Worm (Caenorhabditis elegans) whole organism, L4 larva: ENCODE measurements around the gene F44B9.2.

Source experiments
- D1046.2 ChIP-seq: fragments of 200-800 bp; sonication (Bioruptor generic); IDR thresholded peaks from 2 replicates; pipeline ENCODE4 v1.3.6; 2022; ENCODE audit warnings: missing genetic modification characterization, missing compliant biosample characterization
- F26F4.8 ChIP-seq: fragments of 200-800 bp; sonication (Bioruptor generic); conservative IDR thresholded peaks from 2 replicates; pipeline ENCODE4 v1.3.6; 2022; ENCODE audit warnings: missing genetic modification characterization, missing compliant biosample characterization
- F44E2.7 ChIP-seq: fragments of 200-800 bp; sonication (Bioruptor generic); IDR thresholded peaks from 2 replicates; pipeline ENCODE4 v2.1.2; 2022; ENCODE audit warnings: missing genetic modification characterization, missing compliant biosample characterization
- R02D3.7 ChIP-seq: fragments of 150-350 bp; sonication (generic microtip); optimal IDR thresholded peaks from 3 replicates; lab custom pipeline; 2014; ENCODE audit warnings: missing biosample characterization, missing genetic modification characterization
- T20F7.1 ChIP-seq: fragments of 200-800 bp; sonication (Bioruptor generic); optimal IDR thresholded peaks from 2 replicates; lab custom pipeline; 2018; ENCODE audit warnings: mild to moderate bottlenecking, missing genetic modification characterization, missing compliant biosample characterization
- Y105C5A.15 ChIP-seq: fragments of 200-800 bp; sonication (Bioruptor generic); IDR thresholded peaks from 2 replicates; pipeline ENCODE4 v1.3.6; 2022; ENCODE audit warnings: missing genetic modification characterization, missing compliant biosample characterization
- Y48G9A.11 ChIP-seq: fragments of 200-800 bp; sonication (Bioruptor generic); IDR thresholded peaks from 2 replicates; pipeline ENCODE4 v1.3.6; 2022; ENCODE audit warnings: missing genetic modification reagents, missing genetic modification characterization, missing compliant biosample characterization
- ZK546.5 ChIP-seq, 2 experiments: sonication (generic microtip); optimal IDR thresholded peaks; 2 replicates each; lab custom pipeline; 2017; ENCODE audit warnings: missing biosample characterization in 2 of 2, missing genetic modification characterization in 2 of 2
- aha-1 ChIP-seq: fragments of 150-350 bp; peaks from one replicate; lab custom pipeline; 2014; ENCODE audit warnings: missing biosample characterization, missing genetic modification characterization
- ceh-62 ChIP-seq: sonication (generic microtip); optimal IDR thresholded peaks from 2 replicates; lab custom pipeline; 2017; ENCODE audit warnings: missing biosample characterization, missing genetic modification characterization
- ceh-82 ChIP-seq: sonication (generic microtip); optimal IDR thresholded peaks from 2 replicates; lab custom pipeline; 2017; ENCODE audit warnings: missing biosample characterization, missing genetic modification characterization
- cey-2 ChIP-seq: sonication (generic microtip); optimal IDR thresholded peaks from 3 replicates; lab custom pipeline; 2017; ENCODE audit warnings: missing genetic modification characterization, mild to moderate bottlenecking, missing compliant biosample characterization, antibody characterized with exemption, borderline replicate concordance; ENCODE audit not compliant: insufficient read depth
- daf-12 ChIP-seq: fragments of 150-350 bp; optimal IDR thresholded peaks from 2 replicates; lab custom pipeline; 2014; ENCODE audit warnings: missing biosample characterization, missing genetic modification reagents, missing genetic modification characterization
- daf-16 ChIP-seq, 3 experiments: sonication (generic microtip); optimal IDR thresholded peaks; 2 replicates each; lab custom pipeline; 2016 to 2017; ENCODE audit warnings: missing genetic modification characterization in 3 of 3, missing genetic modification reagents in 3 of 3, mild to moderate bottlenecking in 2 of 3, missing compliant biosample characterization in 2 of 3, missing biosample characterization in 1 of 3, moderate library complexity in 1 of 3
- daf-8 ChIP-seq: fragments of 200-800 bp; sonication (Bioruptor generic); IDR thresholded peaks from 2 replicates; pipeline ENCODE4 v1.3.6; 2022; ENCODE audit warnings: missing genetic modification characterization, missing compliant biosample characterization
- dve-1 ChIP-seq: sonication (generic microtip); optimal IDR thresholded peaks from 2 replicates; lab custom pipeline; 2017; ENCODE audit warnings: antibody characterized with exemption, mild to moderate bottlenecking, missing genetic modification characterization, missing compliant biosample characterization; ENCODE audit not compliant: insufficient read depth
- fkh-10 ChIP-seq: fragments of 150-350 bp; optimal IDR thresholded peaks from 2 replicates; lab custom pipeline; 2014; ENCODE audit warnings: missing biosample characterization, missing genetic modification reagents, missing genetic modification characterization
- fos-1 ChIP-seq: fragments of 150-350 bp; optimal IDR thresholded peaks from 2 replicates; lab custom pipeline; 2014; ENCODE audit warnings: missing biosample characterization, missing genetic modification characterization
- hif-1 ChIP-seq, 2 experiments: sonication (generic microtip); optimal IDR thresholded peaks; 2 replicates each; lab custom pipeline; 2016 to 2017; ENCODE audit warnings: missing compliant biosample characterization in 2 of 2, missing genetic modification characterization in 2 of 2, missing genetic modification reagents in 2 of 2, missing genotype in 2 of 2, mild to moderate bottlenecking in 1 of 2
- hlh-30 ChIP-seq: sonication (generic microtip); optimal IDR thresholded peaks from 2 replicates; lab custom pipeline; 2017; ENCODE audit warnings: antibody characterized with exemption, mild to moderate bottlenecking, missing genetic modification characterization, missing compliant biosample characterization; ENCODE audit not compliant: insufficient read depth
- hmg-1.1 ChIP-seq: fragments of 200-800 bp; sonication (Bioruptor generic); IDR thresholded peaks from 2 replicates; pipeline ENCODE4 v1.3.6; 2022; ENCODE audit warnings: missing genetic modification reagents, missing genetic modification characterization, missing compliant biosample characterization
- jun-1 ChIP-seq: fragments of 150-350 bp; optimal IDR thresholded peaks from 2 replicates; lab custom pipeline; 2014; ENCODE audit warnings: missing biosample characterization, missing genetic modification reagents, missing genetic modification characterization
- lim-7 ChIP-seq: fragments of 200-800 bp; sonication (Bioruptor generic); IDR thresholded peaks from 2 replicates; pipeline ENCODE4 v1.3.6; 2022; ENCODE audit warnings: missing genetic modification characterization, missing compliant biosample characterization
- lin-1 ChIP-seq: fragments of 200-800 bp; sonication (Bioruptor generic); IDR thresholded peaks from 2 replicates; pipeline ENCODE4 v1.3.6; 2022; ENCODE audit warnings: missing genetic modification reagents, missing genetic modification characterization, missing compliant biosample characterization
- lin-15B ChIP-seq: fragments of 150-350 bp; sonication (generic microtip); optimal IDR thresholded peaks from 3 replicates; lab custom pipeline; 2014; ENCODE audit warnings: missing biosample characterization, missing genetic modification characterization
- lsy-2 ChIP-seq, 2 experiments: fragments of 150-350 bp in 1 of 2; sonication (generic microtip) in 1 of 2; optimal IDR thresholded peaks; 2 replicates each; lab custom pipeline; 2014 to 2017; ENCODE audit warnings: missing biosample characterization in 2 of 2, missing genetic modification characterization in 2 of 2
- madf-5 ChIP-seq, 2 experiments: fragments of 200-800 bp; sonication (Bioruptor generic); IDR thresholded peaks; 2 replicates each; pipeline ENCODE4 v1.3.6; 2022; ENCODE audit warnings: missing compliant biosample characterization in 2 of 2, missing genetic modification characterization in 2 of 2
- mdl-1 ChIP-seq, 2 experiments: fragments of 150-350 bp in 1 of 2; sonication (generic microtip) in 1 of 2; optimal IDR thresholded peaks; 2 replicates each; lab custom pipeline; 2014 to 2017; ENCODE audit warnings: missing biosample characterization in 2 of 2, missing genetic modification characterization in 2 of 2
- mes-2 ChIP-seq: sonication (generic microtip); optimal IDR thresholded peaks from 2 replicates; lab custom pipeline; 2016; ENCODE audit warnings: missing genotype, mild to moderate bottlenecking, missing genetic modification characterization, missing compliant biosample characterization; ENCODE audit not compliant: poor library complexity, severe bottlenecking
- nhr-237 ChIP-seq: sonication (generic microtip); optimal IDR thresholded peaks from 2 replicates; lab custom pipeline; 2017; ENCODE audit warnings: missing biosample characterization, missing genetic modification characterization
- nhr-25 ChIP-seq: sonication (generic microtip); optimal IDR thresholded peaks from 2 replicates; lab custom pipeline; 2017; ENCODE audit warnings: missing genetic modification characterization, mild to moderate bottlenecking, missing compliant biosample characterization, antibody characterized with exemption, moderate library complexity, borderline replicate concordance; ENCODE audit not compliant: insufficient read depth
- nhr-41 ChIP-seq: fragments of 200-800 bp; sonication (Bioruptor generic); IDR thresholded peaks from 2 replicates; pipeline ENCODE4 v1.3.6; 2022; ENCODE audit warnings: missing genetic modification reagents, missing genetic modification characterization, missing compliant biosample characterization
- nhr-42 ChIP-seq: fragments of 200-800 bp; sonication (Bioruptor generic); IDR thresholded peaks from 2 replicates; pipeline ENCODE4 v1.3.6; 2022; ENCODE audit warnings: missing genetic modification characterization, missing compliant biosample characterization
- nhr-48 ChIP-seq: sonication (generic microtip); optimal IDR thresholded peaks from 2 replicates; lab custom pipeline; 2016; ENCODE audit warnings: mild to moderate bottlenecking, missing genetic modification characterization, missing compliant biosample characterization
- nhr-76 ChIP-seq: fragments of 150-350 bp; optimal IDR thresholded peaks from 2 replicates; lab custom pipeline; 2014; ENCODE audit warnings: missing biosample characterization, missing genetic modification characterization
- nhr-77 ChIP-seq: fragments of 150-350 bp; optimal IDR thresholded peaks from 2 replicates; lab custom pipeline; 2014; ENCODE audit warnings: missing biosample characterization, missing genetic modification characterization
- pha-4 ChIP-seq, 2 experiments: fragments of 150-350 bp in 1 of 2; fragments of 200-800 bp in 1 of 2; sonication (Bioruptor generic) in 1 of 2; IDR thresholded peaks in 1 of 2; optimal IDR thresholded peaks in 1 of 2; 2 replicates each; pipeline versions ENCODE4 v1.3.6 to Lab custom; 2014 to 2022; ENCODE audit warnings: missing genetic modification characterization in 2 of 2, missing genetic modification reagents in 2 of 2, missing biosample characterization in 1 of 2, missing compliant biosample characterization in 1 of 2
- php-3 ChIP-seq: fragments of 200-800 bp; sonication (Bioruptor generic); IDR thresholded peaks from 2 replicates; pipeline ENCODE4 v1.3.6; 2022; ENCODE audit warnings: missing genetic modification reagents, missing genetic modification characterization, missing compliant biosample characterization
- spr-1 ChIP-seq: sonication (generic microtip); optimal IDR thresholded peaks from 2 replicates; lab custom pipeline; 2016; ENCODE audit warnings: mild to moderate bottlenecking, missing genetic modification characterization, missing compliant biosample characterization
- tra-1 ChIP-seq: fragments of 200-800 bp; sonication (Bioruptor generic); IDR thresholded peaks from 2 replicates; pipeline ENCODE4 v1.3.6; 2022; ENCODE audit warnings: missing genetic modification reagents, missing genetic modification characterization, missing compliant biosample characterization
- unc-39 ChIP-seq: sonication (generic microtip); optimal IDR thresholded peaks from 2 replicates; lab custom pipeline; 2017; ENCODE audit warnings: missing biosample characterization, missing genetic modification characterization
- unc-62 ChIP-seq, 3 experiments: fragments of 150-350 bp in 1 of 3; sonication (generic microtip); optimal IDR thresholded peaks in 2 of 3; peaks in 1 of 3; 1 replicate in 1 of 3; 2 replicates in 2 of 3; lab custom pipeline; 2014 to 2017; ENCODE audit warnings: missing biosample characterization in 3 of 3, missing genetic modification characterization in 3 of 3, missing genetic modification reagents in 3 of 3, missing genotype in 1 of 3
- vab-7 ChIP-seq: fragments of 200-800 bp; sonication (Bioruptor generic); IDR thresholded peaks from 2 replicates; pipeline ENCODE4 v1.3.6; 2022; ENCODE audit warnings: missing genetic modification reagents, missing genetic modification characterization, missing compliant biosample characterization
- zag-1 ChIP-seq: fragments of 150-350 bp; optimal IDR thresholded peaks from 2 replicates; lab custom pipeline; 2014; ENCODE audit warnings: missing biosample characterization, missing genetic modification characterization
- zfp-2 ChIP-seq: sonication (generic microtip); optimal IDR thresholded peaks from 2 replicates; lab custom pipeline; 2016; ENCODE audit warnings: mild to moderate bottlenecking, missing genetic modification characterization, missing compliant biosample characterization
- ztf-11 ChIP-seq: fragments of 150-350 bp; optimal IDR thresholded peaks from 2 replicates; lab custom pipeline; 2014; ENCODE audit warnings: missing biosample characterization, missing genetic modification characterization
- ztf-7 ChIP-seq: fragments of 150-350 bp; optimal IDR thresholded peaks from 2 replicates; lab custom pipeline; 2014; ENCODE audit warnings: missing biosample characterization, missing genetic modification characterization

Gene F44B9.2

ce11 chrIII:8067798-8068197 is 45.5 kb downstream of the F44B9.2 start:
- TF ChIP-seq aha-1 (tag; lab: Kevin White, UChicago): peak; percentile 93
- TF ChIP-seq R02D3.7 (tag; lab: Kevin White, UChicago): no peak
- TF ChIP-seq, all 104 proteins: peak for 1

ce11 chrIII:8069206-8069605 is 46.9 kb downstream of the F44B9.2 start:
- 0 out of 2 replicates have a peak, but pooled peaks have one; percentile 53 for TF ChIP-seq D1046.2 (GFP tag; lab: Robert Waterston, UW)
- no peak for TF ChIP-seq cey-2 (tag; lab: Kevin White, UChicago)
- no peak for TF ChIP-seq ztf-11 (tag; lab: Kevin White, UChicago)
- no peak for TF ChIP-seq hif-1 (tag; optimal IDR thresholded peaks at IDR 0.05; lab: Kevin White, UChicago)
- TF ChIP-seq mdl-1 (tag; optimal IDR thresholded peaks at IDR 0.05; lab: Kevin White, UChicago): no peak
- TF ChIP-seq php-3: no peak
- TF ChIP-seq F26F4.8 (GFP tag; lab: Robert Waterston, UW): peak; percentile 71; the same call in 1 of the 2 replicates
- TF ChIP-seq ceh-82 (tag; lab: Kevin White, UChicago): no peak
- TF ChIP-seq vab-7: peak; percentile 38; the same call in 1 of the 2 replicates
- TF ChIP-seq daf-8 (GFP tag; lab: Robert Waterston, UW): no peak
- TF ChIP-seq hmg-1.1: no peak
- TF ChIP-seq Y48G9A.11 (GFP tag; lab: Robert Waterston, UW): 0 out of 2 replicates have a peak, but pooled peaks have one; percentile 28
- no peak for TF ChIP-seq nhr-48 (tag; lab: Kevin White, UChicago)
- TF ChIP-seq lin-1 (GFP tag; lab: Robert Waterston, UW): no peak
- no peak for TF ChIP-seq nhr-41
- TF ChIP-seq tra-1 (GFP tag; lab: Robert Waterston, UW): no peak
- TF ChIP-seq zag-1 (tag; lab: Kevin White, UChicago): no peak
- TF ChIP-seq nhr-76 (tag; lab: Kevin White, UChicago): no peak
- no peak for TF ChIP-seq nhr-237
- TF ChIP-seq mes-2 (tag; lab: Kevin White, UChicago): peak; percentile 55
- TF ChIP-seq spr-1 (tag; lab: Kevin White, UChicago): no peak
- TF ChIP-seq Y105C5A.15 (GFP tag; lab: Robert Waterston, UW): 0 out of 2 replicates have a peak, but pooled peaks have one; percentile 41
- no peak for TF ChIP-seq fos-1
- TF ChIP-seq lim-7 (GFP tag; lab: Robert Waterston, UW): peak; percentile 50; the same call in 1 of the 2 replicates
- TF ChIP-seq T20F7.1 (GFP tag; lab: Kevin White, UChicago): no peak
- 0 out of 4 replicates have a peak, but pooled peaks have one; percentile 10 to 15 for TF ChIP-seq madf-5 (GFP tag; IDR thresholded peaks at IDR 0.05; lab: Robert Waterston, UW)
- no peak for TF ChIP-seq daf-12 (tag; lab: Kevin White, UChicago)
- TF ChIP-seq lin-15B (tag; lab: Kevin White, UChicago): no peak
- no peak for TF ChIP-seq pha-4 (GFP tag; IDR thresholded peaks at IDR 0.05; lab: Robert Waterston, UW)
- no peak for TF ChIP-seq pha-4 (tag; optimal IDR thresholded peaks at IDR 0.05; lab: Kevin White, UChicago)
- no peak for TF ChIP-seq F44E2.7 (GFP tag; lab: Robert Waterston, UW)
- TF ChIP-seq nhr-42: no peak
- TF ChIP-seq ZK546.5 (tag; optimal IDR thresholded peaks at IDR 0.05; lab: Kevin White, UChicago): no peak
- no peak for TF ChIP-seq nhr-25 (tag; lab: Kevin White, UChicago)
- no peak for TF ChIP-seq zfp-2 (tag; lab: Kevin White, UChicago)
- TF ChIP-seq unc-62 (GFP tag; optimal IDR thresholded peaks at IDR 0.05 in 1 of 2; lab: Kevin White, UChicago): peak in 1 of 2 experiments; percentile 95
- no peak for TF ChIP-seq unc-62 (tag; optimal IDR thresholded peaks at IDR 0.05; lab: Kevin White, UChicago)
- no peak for TF ChIP-seq unc-39 (tag; lab: Kevin White, UChicago)
- TF ChIP-seq dve-1 (tag; lab: Kevin White, UChicago): no peak
- TF ChIP-seq fkh-10 (GFP tag; lab: Kevin White, UChicago): no peak
- TF ChIP-seq nhr-77 (tag; lab: Kevin White, UChicago): no peak
- TF ChIP-seq lsy-2 (tag; optimal IDR thresholded peaks at IDR 0.05; lab: Kevin White, UChicago): no peak
- no peak for TF ChIP-seq ztf-7 (tag; lab: Kevin White, UChicago)
- no peak for TF ChIP-seq R02D3.7 (tag; lab: Kevin White, UChicago)
- no peak for TF ChIP-seq daf-16 (GFP tag; optimal IDR thresholded peaks at IDR 0.05; lab: Kevin White, UChicago)
- TF ChIP-seq daf-16 (tag; optimal IDR thresholded peaks at IDR 0.05; lab: Kevin White, UChicago): no peak
- TF ChIP-seq ceh-62 (tag; lab: Kevin White, UChicago): no peak
- TF ChIP-seq hlh-30: no peak
- no peak for TF ChIP-seq jun-1
